Fruit fly (Drosophila melanogaster) whole organism, embryonic: ENCODE results near the gene CG8419.

Experiments
- ATbp ChIP-seq: fragments of 200-800 bp; sonication (Bioruptor generic); optimal IDR thresholded peaks from 2 replicates; lab custom pipeline; 2017; ENCODE audit warnings: missing biosample characterization, mild to moderate bottlenecking, missing genetic modification characterization, missing genetic modification reagents
- Aef1 ChIP-seq: fragments of 200-800 bp; sonication (Bioruptor generic); IDR thresholded peaks from 3 replicates; pipeline ENCODE4 v1.3.6; 2022; ENCODE audit warnings: missing biosample characterization, missing genetic modification characterization
- CG1024 ChIP-seq: fragments of 200-800 bp; sonication (Bioruptor generic); IDR thresholded peaks from 2 replicates; pipeline ENCODE4 v1.3.6; 2022; ENCODE audit warnings: missing biosample characterization, missing genetic modification characterization
- CG10321 ChIP-seq: fragments of 200-800 bp; sonication (Bioruptor generic); IDR thresholded peaks from 2 replicates; pipeline ENCODE4 v1.3.6; 2022; ENCODE audit warnings: missing biosample characterization, missing genetic modification characterization
- CG10366 ChIP-seq: fragments of 200-800 bp; sonication (Bioruptor generic); IDR thresholded peaks from 2 replicates; pipeline ENCODE4 v1.3.6; 2022; ENCODE audit warnings: missing biosample characterization, missing genetic modification characterization
- CG10543 ChIP-seq: fragments of 200-800 bp; sonication (Bioruptor generic); optimal IDR thresholded peaks from 3 replicates; lab custom pipeline; 2017; ENCODE audit warnings: missing biosample characterization, mild to moderate bottlenecking, missing genetic modification characterization, moderate library complexity
- CG12236 ChIP-seq: fragments of 200-800 bp; sonication (Bioruptor generic); optimal IDR thresholded peaks from 2 replicates; lab custom pipeline; 2016; ENCODE audit warnings: missing biosample characterization, missing genetic modification characterization
- CG12391 ChIP-seq: fragments of 200-800 bp; sonication (Bioruptor generic); optimal IDR thresholded peaks from 3 replicates; lab custom pipeline; 2018; ENCODE audit warnings: missing biosample characterization, mild to moderate bottlenecking, missing genetic modification characterization, moderate library complexity
- CG13894 ChIP-seq: fragments of 200-800 bp; sonication (Bioruptor generic); optimal IDR thresholded peaks from 3 replicates; lab custom pipeline; 2018; ENCODE audit warnings: missing biosample characterization, mild to moderate bottlenecking, missing genetic modification characterization, moderate library complexity
- CG14441 ChIP-seq: fragments of 200-800 bp; sonication (Bioruptor generic); IDR thresholded peaks from 2 replicates; pipeline ENCODE4 v1.3.6; 2022; ENCODE audit warnings: missing biosample characterization, missing genetic modification characterization
- CG1647 ChIP-seq: fragments of 200-800 bp; sonication (Bioruptor generic); optimal IDR thresholded peaks from 3 replicates; lab custom pipeline; 2016; ENCODE audit warnings: missing biosample characterization, missing genetic modification characterization
- CG16863 ChIP-seq: fragments of 200-800 bp; sonication (Bioruptor generic); optimal IDR thresholded peaks from 3 replicates; lab custom pipeline; 2016; ENCODE audit warnings: missing biosample characterization, missing genetic modification characterization
- CG3163 ChIP-seq: fragments of 200-800 bp; sonication (Bioruptor generic); optimal IDR thresholded peaks from 3 replicates; lab custom pipeline; 2016; ENCODE audit warnings: missing biosample characterization, missing genetic modification characterization
- CG3726 ChIP-seq: fragments of 200-800 bp; sonication (Bioruptor generic); IDR thresholded peaks from 3 replicates; pipeline ENCODE4, ENCODE4 v1.3.6; 2022; ENCODE audit warnings: missing biosample characterization, missing genetic modification characterization
- CG6175 ChIP-seq: fragments of 200-800 bp; sonication (Bioruptor generic); IDR thresholded peaks from 3 replicates; pipeline ENCODE4 v1.3.6; 2022; ENCODE audit warnings: missing biosample characterization, missing genetic modification characterization
- CG6683 ChIP-seq: fragments of 200-800 bp; sonication (Bioruptor generic); optimal IDR thresholded peaks from 2 replicates; lab custom pipeline; 2017; ENCODE audit warnings: missing biosample characterization, mild to moderate bottlenecking, missing genetic modification characterization, missing genetic modification reagents
- CG8388 ChIP-seq: fragments of 200-800 bp; sonication (Bioruptor generic); optimal IDR thresholded peaks from 2 replicates; lab custom pipeline; 2019; ENCODE audit warnings: missing biosample characterization, mild to moderate bottlenecking, missing genetic modification characterization, moderate library complexity
- CG8765 ChIP-seq: fragments of 200-800 bp; sonication (Bioruptor generic); IDR thresholded peaks from 2 replicates; pipeline ENCODE4 v1.3.6; 2022; ENCODE audit warnings: missing biosample characterization, missing genetic modification characterization
- CG9215 ChIP-seq: fragments of 200-800 bp; sonication (Bioruptor generic); IDR thresholded peaks from 2 replicates; pipeline ENCODE4 v1.3.6; 2022; ENCODE audit warnings: missing biosample characterization, missing genetic modification characterization
- CrebB ChIP-seq: fragments of 200-800 bp; sonication (Bioruptor generic); optimal IDR thresholded peaks from 3 replicates; lab custom pipeline; 2018; ENCODE audit warnings: missing biosample characterization, mild to moderate bottlenecking, missing genetic modification characterization
- Dref ChIP-seq: fragments of 200-800 bp; sonication (Bioruptor generic); IDR thresholded peaks from 2 replicates; pipeline ENCODE4 v1.3.6; 2022; ENCODE audit warnings: missing biosample characterization, missing genetic modification characterization
- E2f2 ChIP-seq: fragments of 200-800 bp; sonication (Bioruptor generic); IDR thresholded peaks from 2 replicates; pipeline ENCODE4 v1.3.6; 2022; ENCODE audit warnings: missing biosample characterization, missing genetic modification characterization
- Ets97D ChIP-seq: fragments of 200-800 bp; sonication (Bioruptor generic); optimal IDR thresholded peaks from 3 replicates; lab custom pipeline; 2016; ENCODE audit warnings: missing biosample characterization, missing genetic modification characterization
- Fer1 ChIP-seq: fragments of 200-800 bp; sonication (Bioruptor generic); optimal IDR thresholded peaks from 2 replicates; lab custom pipeline; 2017; ENCODE audit warnings: missing biosample characterization, mild to moderate bottlenecking, missing genetic modification characterization
- MBD-R2 ChIP-seq: fragments of 200-800 bp; sonication (Bioruptor generic); IDR thresholded peaks from 2 replicates; pipeline ENCODE4 v1.3.6; 2022; ENCODE audit warnings: missing biosample characterization, missing genetic modification characterization
- NC2β ChIP-seq: fragments of 200-800 bp; sonication (Bioruptor generic); optimal IDR thresholded peaks from 2 replicates; lab custom pipeline; 2016; ENCODE audit warnings: missing biosample characterization, missing genetic modification characterization
- NK7.1 ChIP-seq: fragments of 200-800 bp; sonication (Bioruptor generic); optimal IDR thresholded peaks from 3 replicates; lab custom pipeline; 2016; ENCODE audit warnings: missing biosample characterization, missing genetic modification characterization
- Nf-YC ChIP-seq: fragments of 200-800 bp; optimal IDR thresholded peaks from 3 replicates; lab custom pipeline; 2019; ENCODE audit warnings: missing biosample characterization, mild to moderate bottlenecking, missing genetic modification characterization, moderate library complexity
- Scr ChIP-seq: fragments of 200-800 bp; sonication (Bioruptor generic); IDR thresholded peaks from 2 replicates; pipeline ENCODE4 v1.3.6; 2022; ENCODE audit warnings: missing biosample characterization, missing genetic modification characterization; ENCODE audit not compliant: partially characterized antibody
- btn ChIP-seq: fragments of 200-800 bp; sonication (Bioruptor generic); optimal IDR thresholded peaks from 2 replicates; lab custom pipeline; 2016; ENCODE audit warnings: missing biosample characterization, missing genetic modification characterization
- cato ChIP-seq: fragments of 200-800 bp; sonication (Bioruptor generic); optimal IDR thresholded peaks from 2 replicates; lab custom pipeline; 2016; ENCODE audit warnings: missing biosample characterization, missing genetic modification characterization, borderline replicate concordance
- crc ChIP-seq: fragments of 200-800 bp; sonication (Bioruptor generic); optimal IDR thresholded peaks from 2 replicates; lab custom pipeline; 2016; ENCODE audit warnings: missing biosample characterization, missing genetic modification characterization
- dan ChIP-seq: fragments of 200-800 bp; sonication (Bioruptor generic); IDR thresholded peaks from 2 replicates; pipeline ENCODE4 v1.3.6; 2022; ENCODE audit warnings: missing biosample characterization, missing genetic modification characterization
- dati ChIP-seq: fragments of 200-800 bp; sonication (Bioruptor generic); IDR thresholded peaks from 2 replicates; pipeline ENCODE4 v1.3.6; 2022; ENCODE audit warnings: missing biosample characterization, missing genetic modification characterization
- dm ChIP-seq: fragments of 200-800 bp; sonication (Bioruptor generic); optimal IDR thresholded peaks from 3 replicates; lab custom pipeline; 2016; ENCODE audit warnings: missing biosample characterization, missing genetic modification characterization
- en ChIP-seq: fragments of 200-800 bp; sonication (Bioruptor generic); optimal IDR thresholded peaks from 2 replicates; lab custom pipeline; 2016; ENCODE audit warnings: missing biosample characterization, missing genetic modification characterization
- fu2 ChIP-seq: fragments of 200-800 bp; sonication (Bioruptor generic); optimal IDR thresholded peaks from 2 replicates; lab custom pipeline; 2016; ENCODE audit warnings: missing biosample characterization, missing genetic modification characterization
- ind ChIP-seq: fragments of 200-800 bp; sonication (Bioruptor generic); optimal IDR thresholded peaks from 3 replicates; lab custom pipeline; 2016; ENCODE audit warnings: missing biosample characterization, missing genetic modification characterization
- ken ChIP-seq: fragments of 200-800 bp; sonication (Bioruptor generic); IDR thresholded peaks from 3 replicates; pipeline ENCODE4 v1.3.6; 2022; ENCODE audit warnings: missing biosample characterization, missing genetic modification characterization
- kni ChIP-seq: fragments of 200-800 bp; sonication (Bioruptor generic); optimal IDR thresholded peaks from 3 replicates; lab custom pipeline; 2017; ENCODE audit warnings: mild to moderate bottlenecking, missing biosample characterization, missing genetic modification reagents, missing genetic modification characterization
- odd ChIP-seq: fragments of 200-800 bp; sonication (Bioruptor generic); optimal IDR thresholded peaks from 2 replicates; lab custom pipeline; 2017; ENCODE audit warnings: missing biosample characterization, mild to moderate bottlenecking, missing genetic modification characterization
- pfk ChIP-seq: fragments of 200-800 bp; sonication (Bioruptor generic); optimal IDR thresholded peaks from 2 replicates; lab custom pipeline; 2018; ENCODE audit warnings: missing biosample characterization, mild to moderate bottlenecking, missing genetic modification characterization, moderate library complexity
- row ChIP-seq: fragments of 200-800 bp; sonication (Bioruptor generic); IDR thresholded peaks from 3 replicates; pipeline ENCODE4 v1.3.6; 2022; ENCODE audit warnings: missing biosample characterization, missing genetic modification characterization
- sima ChIP-seq: fragments of 200-800 bp; sonication (Bioruptor generic); optimal IDR thresholded peaks from 2 replicates; lab custom pipeline; 2016; ENCODE audit warnings: missing biosample characterization, missing genetic modification characterization
- slbo ChIP-seq: fragments of 200-800 bp; sonication (Bioruptor generic); IDR thresholded peaks from 2 replicates; pipeline ENCODE4 v1.3.6; 2022; ENCODE audit warnings: missing biosample characterization, missing genetic modification characterization
- sna ChIP-seq: fragments of 200-800 bp; sonication (Bioruptor generic); IDR thresholded peaks from 2 replicates; pipeline ENCODE4 v1.3.6; 2022; ENCODE audit warnings: missing biosample characterization, missing genetic modification characterization; ENCODE audit not compliant: partially characterized antibody
- stc ChIP-seq: fragments of 200-800 bp; sonication (Bioruptor generic); IDR thresholded peaks from 2 replicates; pipeline ENCODE4 v1.3.6; 2022; ENCODE audit warnings: missing biosample characterization, missing genetic modification characterization
- tap ChIP-seq: fragments of 200-800 bp; optimal IDR thresholded peaks from 3 replicates; lab custom pipeline; 2019; ENCODE audit warnings: missing biosample characterization, mild to moderate bottlenecking, missing genetic modification characterization, moderate library complexity
- tin ChIP-seq: fragments of 200-800 bp; sonication (Bioruptor generic); optimal IDR thresholded peaks from 3 replicates; lab custom pipeline; 2016; ENCODE audit warnings: missing biosample characterization, missing genetic modification characterization
- trh ChIP-seq: fragments of 200-800 bp; sonication (Bioruptor generic); optimal IDR thresholded peaks from 2 replicates; lab custom pipeline; 2016; ENCODE audit warnings: missing biosample characterization, missing genetic modification characterization
- tup ChIP-seq: fragments of 200-800 bp; sonication (Bioruptor generic); optimal IDR thresholded peaks from 2 replicates; lab custom pipeline; 2016; ENCODE audit warnings: missing biosample characterization, mild to moderate bottlenecking, missing genetic modification characterization, moderate library complexity
- vvl ChIP-seq: fragments of 200-800 bp; sonication (Bioruptor generic); IDR thresholded peaks from 2 replicates; pipeline ENCODE4 v1.3.6; 2022; ENCODE audit warnings: missing biosample characterization, missing genetic modification characterization

Gene CG8419

dm6 chr2L:8156682-8157081 lies 49.3 kb upstream of the CG8419 start (continued):
- TF ChIP-seq trh: peak; percentile 26
- TF ChIP-seq CG3726 (GFP tag; lab: Robert Waterston, UW): no peak
- peak; percentile 26 for TF ChIP-seq dm
- TF ChIP-seq btn (GFP tag; lab: Kevin White, UChicago): peak; percentile 21
- peak; percentile 51 for TF ChIP-seq NK7.1 (GFP tag; lab: Kevin White, UChicago)
- TF ChIP-seq ken (GFP tag; lab: Robert Waterston, UW): 0 out of 3 replicates have a peak, but pooled peaks have one; percentile 23
- TF ChIP-seq ind (GFP tag; lab: Kevin White, UChicago): peak; percentile 79
- TF ChIP-seq CG12391 (tag; lab: Kevin White, UChicago): peak; percentile 75
- TF ChIP-seq dati (GFP tag; lab: Robert Waterston, UW): no peak
- peak; percentile 67 for TF ChIP-seq Aef1 (GFP tag; lab: Robert Waterston, UW)
- TF ChIP-seq CG16863: peak; percentile 62
- peak; percentile 43 for TF ChIP-seq NC2β (GFP tag; lab: Kevin White, UChicago)
- peak; percentile 71 for TF ChIP-seq CG13894 (tag; lab: Kevin White, UChicago)
- peak; percentile 44; the same call in 1 of the 2 replicates for TF ChIP-seq E2f2
- TF ChIP-seq MBD-R2: peak; percentile 90
- TF ChIP-seq CG8388: peak; percentile 41
- TF ChIP-seq crc (GFP tag; lab: Kevin White, UChicago): peak; percentile 60
- TF ChIP-seq dan: no peak
- no peak for TF ChIP-seq en (GFP tag; lab: Kevin White, UChicago)
- TF ChIP-seq CG12236 (GFP tag; lab: Kevin White, UChicago): no peak
- no peak for TF ChIP-seq pfk (GFP tag; lab: Kevin White, UChicago)
- TF ChIP-seq Scr: no peak
- TF ChIP-seq Ets97D: peak; percentile 76
- TF ChIP-seq sima (GFP tag; lab: Kevin White, UChicago): no peak
- TF ChIP-seq Dref (GFP tag; lab: Robert Waterston, UW): no peak
- no peak for TF ChIP-seq CG10321
- no peak for TF ChIP-seq cato (GFP tag; lab: Kevin White, UChicago)
- peak; percentile 75 for TF ChIP-seq CG1647 (GFP tag; lab: Kevin White, UChicago)
- TF ChIP-seq Fer1 (GFP tag; lab: Kevin White, UChicago): peak; percentile 68
- peak; percentile 80 for TF ChIP-seq slbo
- peak; percentile 68 for TF ChIP-seq CG10366 (GFP tag; lab: Robert Waterston, UW)
- TF ChIP-seq sna (GFP tag; lab: Robert Waterston, UW): peak; percentile 59; the same call in 1 of the 2 replicates
- peak; percentile 61 for TF ChIP-seq CG9215 (GFP tag; lab: Robert Waterston, UW)
- TF ChIP-seq odd: peak; percentile 30
- peak; percentile 76 for TF ChIP-seq tin (GFP tag; lab: Kevin White, UChicago)
- TF ChIP-seq tup (GFP tag; lab: Kevin White, UChicago): peak; percentile 65
- TF ChIP-seq tap (tag; lab: Kevin White, UChicago): peak; percentile 56
- peak; percentile 75 for TF ChIP-seq CG14441 (GFP tag; lab: Robert Waterston, UW)
- peak; percentile 89 for TF ChIP-seq vvl
- peak; percentile 87 for TF ChIP-seq row (GFP tag; lab: Robert Waterston, UW)
- peak; percentile 69 for TF ChIP-seq stc
- peak; percentile 33 for TF ChIP-seq CG6683 (GFP tag; lab: Kevin White, UChicago)
- TF ChIP-seq ATbp (GFP tag; lab: Kevin White, UChicago): no peak
- peak; percentile 49; the same call in 1 of the 2 replicates for TF ChIP-seq CG8765 (GFP tag; lab: Robert Waterston, UW)
- 0 out of 2 replicates have a peak, but pooled peaks have one; percentile 8 for TF ChIP-seq CG1024 (GFP tag; lab: Robert Waterston, UW)
- peak; percentile 10 for TF ChIP-seq kni (GFP tag; lab: Kevin White, UChicago)
- TF ChIP-seq Nf-YC (tag; lab: Kevin White, UChicago): peak; percentile 69
- peak; percentile 5 for TF ChIP-seq CG3163 (GFP tag; lab: Kevin White, UChicago)
- peak; percentile 56 for TF ChIP-seq fu2 (GFP tag; lab: Kevin White, UChicago)
- TF ChIP-seq CrebB (tag; lab: Kevin White, UChicago): peak; percentile 57
- TF ChIP-seq CG6175 (GFP tag; lab: Robert Waterston, UW): no peak
- TF ChIP-seq CG10543 (GFP tag; lab: Kevin White, UChicago): peak; percentile 23
